Worm (Caenorhabditis elegans) whole organism, L3 larva: ENCODE data around the gene srd-25.

Experiments
- ZK546.5 ChIP-seq: sonication (generic microtip); optimal IDR thresholded peaks from 2 replicates; lab custom pipeline; 2017; ENCODE audit warnings: missing biosample characterization, missing genetic modification characterization
- aly-2 ChIP-seq: fragments of 150-350 bp; optimal IDR thresholded peaks from 2 replicates; lab custom pipeline; 2014; ENCODE audit warnings: missing biosample characterization, missing genetic modification characterization
- ceh-28 ChIP-seq: fragments of 150-350 bp; optimal IDR thresholded peaks from 2 replicates; lab custom pipeline; 2014; ENCODE audit warnings: missing biosample characterization, missing genetic modification reagents, missing genetic modification characterization
- ceh-82 ChIP-seq: fragments of 150-350 bp; optimal IDR thresholded peaks from 2 replicates; lab custom pipeline; 2014; ENCODE audit warnings: missing biosample characterization, missing genetic modification characterization
- ceh-9 ChIP-seq: sonication (generic microtip); optimal IDR thresholded peaks from 2 replicates; lab custom pipeline; 2018; ENCODE audit warnings: missing biosample characterization, missing genetic modification characterization
- daf-12 ChIP-seq: fragments of 150-350 bp; optimal IDR thresholded peaks from 2 replicates; lab custom pipeline; 2014; ENCODE audit warnings: missing biosample characterization, missing genetic modification reagents, missing genetic modification characterization
- egl-27 ChIP-seq: sonication (generic microtip); optimal IDR thresholded peaks from 4 replicates; lab custom pipeline; 2017; ENCODE audit warnings: missing biosample characterization, missing genetic modification reagents, missing genetic modification characterization
- egl-5 ChIP-seq: fragments of 150-350 bp; optimal IDR thresholded peaks from 2 replicates; lab custom pipeline; 2017; ENCODE audit warnings: missing biosample characterization, missing genetic modification reagents, missing genetic modification characterization, inconsistent platforms
- elt-2 ChIP-seq: sonication (generic microtip); optimal IDR thresholded peaks from 2 replicates; lab custom pipeline; 2016; ENCODE audit warnings: missing genetic modification reagents, mild to moderate bottlenecking, missing genetic modification characterization, missing compliant biosample characterization
- fos-1 ChIP-seq: fragments of 150-350 bp; optimal IDR thresholded peaks from 2 replicates; lab custom pipeline; 2014; ENCODE audit warnings: missing biosample characterization, missing genetic modification characterization
- hmg-11 ChIP-seq: sonication (generic microtip); optimal IDR thresholded peaks from 2 replicates; lab custom pipeline; 2016; ENCODE audit warnings: missing genetic modification characterization, missing compliant biosample characterization
- jun-1 ChIP-seq: fragments of 150-350 bp; optimal IDR thresholded peaks from 2 replicates; lab custom pipeline; 2014; ENCODE audit warnings: missing biosample characterization, missing genetic modification reagents, missing genetic modification characterization
- lin-15B ChIP-seq: fragments of 150-350 bp; optimal IDR thresholded peaks from 2 replicates; lab custom pipeline; 2014; ENCODE audit warnings: missing biosample characterization, missing genetic modification characterization
- lin-39 ChIP-seq: fragments of 150-350 bp; optimal IDR thresholded peaks from 2 replicates; lab custom pipeline; 2018; ENCODE audit warnings: missing biosample characterization, missing genetic modification reagents, missing genetic modification characterization
- mdl-1 ChIP-seq: fragments of 150-350 bp; optimal IDR thresholded peaks from 2 replicates; lab custom pipeline; 2014; ENCODE audit warnings: missing biosample characterization, missing genetic modification characterization
- mml-1 ChIP-seq: fragments of 150-350 bp; sonication (generic microtip); optimal IDR thresholded peaks from 3 replicates; lab custom pipeline; 2014; ENCODE audit warnings: missing biosample characterization, missing genetic modification characterization
- nfya-1 ChIP-seq: sonication (generic microtip); optimal IDR thresholded peaks from 2 replicates; lab custom pipeline; 2017; ENCODE audit warnings: missing genetic modification characterization, mild to moderate bottlenecking, missing compliant biosample characterization, antibody characterized with exemption, moderate library complexity; ENCODE audit not compliant: insufficient read depth
- nhr-11 ChIP-seq: fragments of 150-350 bp; optimal IDR thresholded peaks from 2 replicates; lab custom pipeline; 2014; ENCODE audit warnings: missing biosample characterization, missing genetic modification characterization
- nhr-237 ChIP-seq: fragments of 150-350 bp; optimal IDR thresholded peaks from 2 replicates; lab custom pipeline; 2014; ENCODE audit warnings: missing biosample characterization, missing genetic modification characterization
- nhr-25 ChIP-seq: sonication (generic microtip); optimal IDR thresholded peaks from 2 replicates; lab custom pipeline; 2017; ENCODE audit warnings: missing biosample characterization, missing genetic modification characterization
- nhr-43 ChIP-seq: sonication (generic microtip); optimal IDR thresholded peaks from 2 replicates; lab custom pipeline; 2016; ENCODE audit warnings: mild to moderate bottlenecking, missing genetic modification characterization, missing compliant biosample characterization; ENCODE audit not compliant: poor library complexity, severe bottlenecking
- nhr-67 ChIP-seq: fragments of 150-350 bp; optimal IDR thresholded peaks from 2 replicates; lab custom pipeline; 2014; ENCODE audit warnings: missing biosample characterization, missing genetic modification characterization
- nhr-76 ChIP-seq: fragments of 150-350 bp; sonication (generic microtip); optimal IDR thresholded peaks from 5 replicates; lab custom pipeline; 2014; ENCODE audit warnings: missing biosample characterization, missing genetic modification characterization
- nhr-77 ChIP-seq: fragments of 150-350 bp; optimal IDR thresholded peaks from 2 replicates; lab custom pipeline; 2014; ENCODE audit warnings: missing biosample characterization, missing genetic modification characterization
- pha-4 ChIP-seq: fragments of 150-350 bp; optimal IDR thresholded peaks from 2 replicates; lab custom pipeline; 2014; ENCODE audit warnings: missing biosample characterization, missing genetic modification reagents, missing genetic modification characterization
- sea-2 ChIP-seq: fragments of 150-350 bp; sonication (generic microtip); optimal IDR thresholded peaks from 4 replicates; lab custom pipeline; 2014; ENCODE audit warnings: missing biosample characterization, missing genetic modification reagents, missing genetic modification characterization
- skn-1 ChIP-seq: fragments of 150-350 bp; optimal IDR thresholded peaks from 2 replicates; lab custom pipeline; 2014; ENCODE audit warnings: missing biosample characterization, missing genetic modification characterization
- snpc-4 ChIP-seq: fragments of 150-350 bp; optimal IDR thresholded peaks from 2 replicates; lab custom pipeline; 2014; ENCODE audit warnings: missing biosample characterization, missing genetic modification characterization
- unc-39 ChIP-seq: sonication (generic microtip); optimal IDR thresholded peaks from 4 replicates; lab custom pipeline; 2017; ENCODE audit warnings: missing biosample characterization, missing genetic modification characterization
- unc-62 ChIP-seq: fragments of 150-350 bp; sonication (generic microtip); optimal IDR thresholded peaks from 4 replicates; lab custom pipeline; 2014; ENCODE audit warnings: missing biosample characterization, missing genetic modification reagents, missing genetic modification characterization
- ztf-4 ChIP-seq: fragments of 150-350 bp; optimal IDR thresholded peaks from 2 replicates; lab custom pipeline; 2014; ENCODE audit warnings: missing biosample characterization, missing genetic modification characterization

The srd-25 gene

ce11 chrV:7612044-7612443 is 19.8 kb upstream of the srd-25 start, which contains the start of gene clec-215:
clec-215 (plus strand) TSS chrV:7612344.
- TF ChIP-seq ceh-9 (tag; lab: Kevin White, UChicago) (no peak), egl-27 (no peak), daf-12 (no peak), nhr-237 (tag; lab: Kevin White, UChicago) (no peak), sea-2 (GFP tag; lab: Kevin White, UChicago) (no peak), nfya-1 (no peak), pha-4 (tag; lab: Kevin White, UChicago) (no peak), hmg-11 (tag; lab: Kevin White, UChicago) (no peak), mml-1 (tag; lab: Kevin White, UChicago) (no peak), nhr-11 (tag; lab: Kevin White, UChicago) (no peak), jun-1 (tag; lab: Kevin White, UChicago) (no peak), mdl-1 (tag; lab: Kevin White, UChicago) (no peak), elt-2 (tag; lab: Kevin White, UChicago) (no peak), unc-39 (tag; lab: Kevin White, UChicago) (no peak), ceh-28 (tag; lab: Kevin White, UChicago) (no peak), ceh-82 (tag; lab: Kevin White, UChicago) (no peak), lin-15B (tag; lab: Kevin White, UChicago) (no peak), nhr-25 (tag; lab: Kevin White, UChicago) (no peak)

ce11 chrV:7618114-7618513 is 13.7 kb upstream of the srd-25 start, which contains the start of gene C50E3.15:
C50E3.15 (plus strand) TSS chrV:7618414.
- no peak for TF ChIP-seq ztf-4 (tag; lab: Kevin White, UChicago)
- no peak for TF ChIP-seq nhr-25 (tag; lab: Kevin White, UChicago)
- no peak for TF ChIP-seq egl-5 (tag; lab: Kevin White, UChicago)
- no peak for TF ChIP-seq nhr-76 (tag; lab: Kevin White, UChicago)
- no peak for TF ChIP-seq egl-27

ce11 chrV:7622011-7622465 is 9.8 kb upstream of the srd-25 start, which contains the start of gene C50E3.12:
C50E3.12 (minus strand) TSS chrV:7622061.
- no peak for TF ChIP-seq nfya-1
- TF ChIP-seq aly-2 (tag; lab: Kevin White, UChicago) = no peak
- TF ChIP-seq nhr-237 (tag; lab: Kevin White, UChicago) = no peak
- no peak for TF ChIP-seq unc-39 (tag; lab: Kevin White, UChicago)
- no peak for TF ChIP-seq mml-1 (tag; lab: Kevin White, UChicago)
- no peak for TF ChIP-seq nhr-77 (tag; lab: Kevin White, UChicago)
- no peak for TF ChIP-seq nhr-43 (tag; lab: Kevin White, UChicago)
- TF ChIP-seq, all 47 proteins: peak for 0

ce11 chrV:7624152-7624551 is 7.7 kb upstream of the srd-25 start, which contains the start of gene C50E3.13:
C50E3.13 (minus strand) TSS chrV:7624252.
- TF ChIP-seq ZK546.5 (tag; lab: Kevin White, UChicago) = no peak
- TF ChIP-seq fos-1 (tag; lab: Kevin White, UChicago) = no peak
- TF ChIP-seq skn-1 (tag; lab: Kevin White, UChicago) = no peak
- TF ChIP-seq unc-62 (GFP tag; lab: Kevin White, UChicago) = no peak
- TF ChIP-seq nfya-1 = no peak
- TF ChIP-seq, all 47 proteins: peak for 0

ce11 chrV:7624652-7625051 is 7.2 kb upstream of the srd-25 start, which contains the start of gene grsp-4:
grsp-4 (plus strand) TSS chrV:7624952.
- TF ChIP-seq nhr-67 (tag; lab: Kevin White, UChicago) (no peak), nhr-43 (tag; lab: Kevin White, UChicago) (no peak), fos-1 (tag; lab: Kevin White, UChicago) (no peak), lin-39 (tag; lab: Kevin White, UChicago) (no peak), nfya-1 (no peak)

ce11 chrV:7626550-7626949 is 5.3 kb upstream of the srd-25 start, which contains the start of gene F07C4.6:
F07C4.6 (plus strand) TSS chrV:7626850.
- no peak for TF ChIP-seq daf-12
- TF ChIP-seq snpc-4 (tag; lab: Kevin White, UChicago) = no peak
